Worm (Caenorhabditis elegans): ENCODE data around the gene F11A5.16.

DNA sequence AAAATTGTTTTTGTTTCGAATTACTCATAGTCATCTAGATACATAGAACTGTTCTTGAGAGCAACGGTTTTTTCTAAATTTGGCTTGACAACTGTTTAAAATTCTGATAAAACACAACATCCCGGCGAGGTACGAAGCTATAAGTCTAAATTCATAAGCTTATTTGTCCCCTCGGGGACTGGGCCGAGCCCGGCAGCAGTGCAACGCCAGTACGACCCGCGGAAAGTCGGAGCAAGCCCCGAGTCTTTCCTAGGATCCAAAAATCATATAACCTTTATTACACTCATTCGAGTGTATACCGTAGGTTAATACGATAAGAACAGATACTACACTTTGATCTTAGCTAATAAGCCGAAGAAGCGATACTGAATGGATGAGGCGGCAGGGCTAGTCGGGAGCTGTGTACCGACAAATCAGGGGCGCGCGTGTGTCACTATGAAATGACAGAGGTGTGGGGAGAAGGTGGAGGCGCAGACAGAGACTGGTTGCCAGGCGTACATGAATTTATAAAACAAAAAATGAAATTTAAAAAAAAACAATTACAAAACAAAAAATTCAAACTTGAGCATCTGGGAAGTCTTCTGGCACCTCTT is 14.9 kb downstream of the F11A5.16 start:
- TF ChIP-seq ztf-23 (GFP tag; IDR thresholded peaks at IDR 0.05) (no peak), flt-1 (GFP tag; IDR thresholded peaks at IDR 0.05) (no peak), klf-2 (GFP tag; conservative IDR thresholded peaks at IDR 0.05) (no peak), tab-1 (GFP tag; IDR thresholded peaks at IDR 0.05) (no peak), med-1 (GFP tag; optimal IDR thresholded peaks at IDR 0.05; ENCODE audit: insufficient read depth) (no peak)

Measured in whole organism, midembryonic.